Fruit fly (Drosophila melanogaster) whole organism: ENCODE measurements around the gene Bem46.

ENCODE experiments used
- EcR ChIP-seq, 2 experiments: fragments of >200 bp; optimal IDR thresholded peaks; 2 replicates each; lab custom pipeline; 2017; ENCODE audit warnings: missing biosample characterization in 2 of 2, missing genetic modification characterization in 2 of 2, missing genetic modification reagents in 2 of 2
- pan ChIP-seq: fragments of >200 bp; optimal IDR thresholded peaks from 2 replicates; lab custom pipeline; 2017
- psq ChIP-seq: fragments of >200 bp; optimal IDR thresholded peaks from 2 replicates; lab custom pipeline; 2017

DNA sequence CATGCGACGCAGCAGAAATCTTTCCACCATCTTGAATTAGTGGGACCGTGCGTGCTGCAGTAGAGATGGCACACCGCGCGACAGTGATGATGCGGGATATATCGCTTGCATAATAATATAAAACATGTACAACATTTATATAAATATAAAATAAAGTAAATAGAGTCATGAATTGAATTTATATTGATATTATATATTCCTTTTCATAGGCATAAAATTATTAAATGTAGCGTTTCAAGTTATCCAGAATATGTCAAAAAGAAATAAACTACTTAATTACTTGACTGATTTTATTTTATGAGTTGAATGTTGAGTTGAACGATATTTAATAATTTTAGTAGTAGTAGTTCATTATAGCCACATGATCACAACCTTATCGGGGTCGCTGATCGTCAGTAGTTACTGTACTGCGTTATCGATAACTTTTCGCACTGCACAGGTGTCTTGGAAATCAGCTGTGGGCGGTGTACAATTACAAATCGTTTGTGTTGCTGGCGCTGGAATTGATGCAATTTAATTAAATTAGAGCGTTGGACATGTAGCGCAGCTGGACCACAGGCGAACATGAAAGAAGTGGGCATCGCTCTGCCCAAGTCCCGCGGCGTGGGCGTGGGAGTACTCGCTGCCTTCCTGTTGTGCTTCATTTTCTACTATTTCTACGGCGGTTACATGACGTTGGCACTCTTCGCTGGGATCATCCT is at the start of gene Bem46, which contains the start of gene Chd1:
- TF ChIP-seq pan (lab: Kevin White, UChicago) (no peak), EcR (GFP tag; optimal IDR thresholded peaks at IDR 0.05; lab: Kevin White, UChicago) (no peak), psq (lab: Kevin White, UChicago) (no peak)
